Worm (Caenorhabditis elegans): ENCODE results near the gene C33E10.1.
"Not testable (repeated sequence)": the region's sequence is repeated elsewhere in the genome, so short reads cannot be mapped to it uniquely, and the experiment has no call there.

The C33E10.1 gene

ce11 chrX:17304920-17305319, at the start of gene C33E10.1:
TSS of gene C33E10.1 (plus strand) at chrX:17305220.
- TF ChIP-seq dve-1 (tag; optimal IDR thresholded peaks at IDR 0.05; ENCODE audit: insufficient read depth); T20F7.1 (GFP tag; optimal IDR thresholded peaks at IDR 0.05); fkh-10 (GFP tag; optimal IDR thresholded peaks at IDR 0.05): not testable (repeated sequence)

ce11 chrX:17255750-17256149, 49.3 kb upstream of the C33E10.1 start:
- peak; percentile 41 for TF ChIP-seq hlh-11 (tag; optimal IDR thresholded peaks at IDR 0.05)
- TF ChIP-seq pha-4 (GFP tag; IDR thresholded peaks at IDR 0.05): peak; percentile 57
- TF ChIP-seq pha-4 (tag; optimal IDR thresholded peaks at IDR 0.05): not testable (repeated sequence)
- peak; percentile 74 for TF ChIP-seq dmd-6 (GFP tag; IDR thresholded peaks at IDR 0.05)
- TF ChIP-seq nhr-48 (tag; optimal IDR thresholded peaks at IDR 0.05): peak; percentile 56
- peak; percentile 60 for TF ChIP-seq nhr-102 (tag; optimal IDR thresholded peaks at IDR 0.05)
- TF ChIP-seq dve-1 (tag; optimal IDR thresholded peaks at IDR 0.05; ENCODE audit: insufficient read depth): peak; percentile 86
- 0 out of 2 replicates have a peak, but pooled peaks have one; percentile 66 for TF ChIP-seq tra-1 (GFP tag; IDR thresholded peaks at IDR 0.05)
- TF ChIP-seq daf-16 (GFP tag; optimal IDR thresholded peaks at IDR 0.05): peak in 1 of 2 experiments; percentile 19
- peak; percentile 40 for TF ChIP-seq daf-16 (tag; optimal IDR thresholded peaks at IDR 0.05)

- TF ChIP-seq ceh-20 (GFP tag; IDR thresholded peaks at IDR 0.05) (no peak), nhr-28 (tag; optimal IDR thresholded peaks at IDR 0.05) (peak; percentile 83), ceh-28 (tag; optimal IDR thresholded peaks at IDR 0.05) (no peak), lin-39 (tag; optimal IDR thresholded peaks at IDR 0.05) (no peak), nhr-237 (tag; optimal IDR thresholded peaks at IDR 0.05) (no peak), T26A8.4 (GFP tag; IDR thresholded peaks at IDR 0.05) (no peak), lsy-2 (tag; optimal IDR thresholded peaks at IDR 0.05) (no peak), dve-1 (tag; optimal IDR thresholded peaks at IDR 0.05; ENCODE audit: insufficient read depth) (peak; percentile 74), fos-1 (tag; optimal IDR thresholded peaks at IDR 0.05) (no peak), ceh-44 (GFP tag; IDR thresholded peaks at IDR 0.05) (no peak), pha-4 (GFP tag; IDR thresholded peaks at IDR 0.05) (peak; percentile 42; the same call in 1 of the 2 replicates), pha-4 (tag; optimal IDR thresholded peaks at IDR 0.05) (no peak), lin-15B (tag; optimal IDR thresholded peaks at IDR 0.05) (no peak), daf-8 (GFP tag; IDR thresholded peaks at IDR 0.05) (no peak), unc-62 (GFP tag; optimal IDR thresholded peaks at IDR 0.05 in 1 of 2) (peak in 1 of 2 experiments; percentile 23), unc-62 (tag; optimal IDR thresholded peaks at IDR 0.05) (no peak), hlh-11 (tag; optimal IDR thresholded peaks at IDR 0.05) (peak; percentile 74), fkh-10 (GFP tag; optimal IDR thresholded peaks at IDR 0.05) (no peak), daf-16 (GFP tag; optimal IDR thresholded peaks at IDR 0.05) (peak in 1 of 2 experiments; percentile 15), daf-16 (tag; optimal IDR thresholded peaks at IDR 0.05) (peak; percentile 86), pqm-1 (tag; optimal IDR thresholded peaks at IDR 0.05) (peak; percentile 86), nhr-48 (tag; optimal IDR thresholded peaks at IDR 0.05) (peak; percentile 46), mxl-3 (GFP tag; optimal IDR thresholded peaks at IDR 0.05) (no peak), vab-7 (GFP tag; IDR thresholded peaks at IDR 0.05) (no peak)
These were observed 48.3 kb upstream of the C33E10.1 start, which contains the start of gene Y40C7B.4 for ce11 chrX:17256769-17257168. TSS of gene Y40C7B.4 (minus strand) at chrX:17256787.

- TF ChIP-seq zip-2 (tag; optimal IDR thresholded peaks at IDR 0.05) (no peak), zip-11 (GFP tag; IDR thresholded peaks at IDR 0.05) (no peak), unc-62 (GFP tag; optimal IDR thresholded peaks at IDR 0.05 in 1 of 2) (no peak), unc-62 (tag; optimal IDR thresholded peaks at IDR 0.05) (no peak), nhr-77 (tag; optimal IDR thresholded peaks at IDR 0.05) (no peak), hmg-1.1 (GFP tag; IDR thresholded peaks at IDR 0.05) (no peak)
These were observed 16.6 kb upstream of the C33E10.1 start for ce11 chrX:17288378-17288777.

ce11 chrX:17294019-17294418, 11.0 kb upstream of the C33E10.1 start:
- TF ChIP-seq spr-3 (GFP tag; optimal IDR thresholded peaks at IDR 0.05) (no peak), aha-1 (tag) (peak; percentile 91)

Data from whole organism, L4 larva.